Worm (Caenorhabditis elegans) whole organism, L4 larva: Measurements from ENCODE around the gene F35B3.3.

ENCODE experiments used
- T20F7.1 ChIP-seq: fragments of 200-800 bp; sonication (Bioruptor generic); optimal IDR thresholded peaks from 2 replicates; lab custom pipeline; 2018; ENCODE audit warnings: mild to moderate bottlenecking, missing genetic modification characterization, missing compliant biosample characterization
- Y105C5A.15 ChIP-seq: fragments of 200-800 bp; sonication (Bioruptor generic); IDR thresholded peaks from 2 replicates; pipeline ENCODE4 v1.3.6; 2022; ENCODE audit warnings: missing genetic modification characterization, missing compliant biosample characterization
- Y75B8A.6 ChIP-seq: fragments of 200-800 bp; sonication (Bioruptor generic); IDR thresholded peaks from 2 replicates; pipeline ENCODE4 v1.3.6; 2022; ENCODE audit warnings: missing genetic modification reagents, missing genetic modification characterization, missing compliant biosample characterization
- ZK546.5 ChIP-seq, 2 experiments: sonication (generic microtip); optimal IDR thresholded peaks; 2 replicates each; lab custom pipeline; 2017; ENCODE audit warnings: missing biosample characterization in 2 of 2, missing genetic modification characterization in 2 of 2
- ama-1 ChIP-seq: fragments of 150-350 bp; optimal IDR thresholded peaks from 2 replicates; lab custom pipeline; 2014; ENCODE audit warnings: inconsistent platforms, mixed read lengths
- ceh-20 ChIP-seq: fragments of 200-800 bp; sonication (Bioruptor generic); IDR thresholded peaks from 2 replicates; pipeline ENCODE4 v1.3.6; 2022; ENCODE audit warnings: missing genetic modification reagents, missing genetic modification characterization, missing compliant biosample characterization
- ceh-44 ChIP-seq: fragments of 200-800 bp; sonication (Bioruptor generic); IDR thresholded peaks from 2 replicates; pipeline ENCODE4 v1.3.6; 2022; ENCODE audit warnings: missing genetic modification reagents, missing genetic modification characterization, missing compliant biosample characterization
- ces-1 ChIP-seq: fragments of 150-350 bp; sonication (generic microtip); optimal IDR thresholded peaks from 4 replicates; lab custom pipeline; 2014; ENCODE audit warnings: missing biosample characterization, missing genetic modification reagents, missing genetic modification characterization
- daf-16 ChIP-seq, 3 experiments: sonication (generic microtip); optimal IDR thresholded peaks; 2 replicates each; lab custom pipeline; 2016 to 2017; ENCODE audit warnings: missing genetic modification characterization in 3 of 3, missing genetic modification reagents in 3 of 3, mild to moderate bottlenecking in 2 of 3, missing compliant biosample characterization in 2 of 3, missing biosample characterization in 1 of 3, moderate library complexity in 1 of 3
- daf-19 ChIP-seq: fragments of 200-800 bp; sonication (Bioruptor generic); conservative IDR thresholded peaks from 2 replicates; pipeline ENCODE4 v1.3.6; 2022; ENCODE audit warnings: missing genetic modification characterization, missing compliant biosample characterization
- dmd-9 ChIP-seq: fragments of 200-800 bp; sonication (Bioruptor generic); IDR thresholded peaks from 2 replicates; pipeline ENCODE4 v1.3.6; 2022; ENCODE audit warnings: missing genetic modification reagents, missing genetic modification characterization, missing compliant biosample characterization
- dpl-1 ChIP-seq: fragments of 150-350 bp; optimal IDR thresholded peaks from 2 replicates; lab custom pipeline; 2014; ENCODE audit warnings: missing biosample characterization, missing genetic modification reagents, missing genetic modification characterization
- duxl-1 ChIP-seq: sonication (generic microtip); optimal IDR thresholded peaks from 2 replicates; lab custom pipeline; 2016; ENCODE audit warnings: mild to moderate bottlenecking, missing genetic modification characterization, moderate library complexity, missing compliant biosample characterization; ENCODE audit not compliant: poor library complexity
- egl-43 ChIP-seq: fragments of 200-800 bp; sonication (Bioruptor generic); IDR thresholded peaks from 2 replicates; pipeline ENCODE4 v1.3.6; 2022; ENCODE audit warnings: missing genetic modification reagents, missing genetic modification characterization, missing compliant biosample characterization
- hmg-1.1 ChIP-seq: fragments of 200-800 bp; sonication (Bioruptor generic); IDR thresholded peaks from 2 replicates; pipeline ENCODE4 v1.3.6; 2022; ENCODE audit warnings: missing genetic modification reagents, missing genetic modification characterization, missing compliant biosample characterization
- lim-7 ChIP-seq: fragments of 200-800 bp; sonication (Bioruptor generic); IDR thresholded peaks from 2 replicates; pipeline ENCODE4 v1.3.6; 2022; ENCODE audit warnings: missing genetic modification characterization, missing compliant biosample characterization
- lin-13 ChIP-seq: fragments of 150-350 bp; optimal IDR thresholded peaks from 2 replicates; lab custom pipeline; 2014; ENCODE audit warnings: missing biosample characterization, missing genetic modification reagents, missing genetic modification characterization
- lin-38 ChIP-seq: fragments of 200-800 bp; sonication (Bioruptor generic); IDR thresholded peaks from 2 replicates; pipeline ENCODE4 v1.3.6; 2022; ENCODE audit warnings: missing genetic modification reagents, missing genetic modification characterization, missing compliant biosample characterization
- madf-5 ChIP-seq, 2 experiments: fragments of 200-800 bp; sonication (Bioruptor generic); IDR thresholded peaks; 2 replicates each; pipeline ENCODE4 v1.3.6; 2022; ENCODE audit warnings: missing compliant biosample characterization in 2 of 2, missing genetic modification characterization in 2 of 2
- madf-9 ChIP-seq: fragments of 200-800 bp; sonication (Bioruptor generic); conservative IDR thresholded peaks from 2 replicates; pipeline ENCODE4 v1.3.6; 2022; ENCODE audit warnings: missing genetic modification reagents, missing genetic modification characterization, missing compliant biosample characterization
- mdl-1 ChIP-seq, 2 experiments: fragments of 150-350 bp in 1 of 2; sonication (generic microtip) in 1 of 2; optimal IDR thresholded peaks; 2 replicates each; lab custom pipeline; 2014 to 2017; ENCODE audit warnings: missing biosample characterization in 2 of 2, missing genetic modification characterization in 2 of 2
- mep-1 ChIP-seq: fragments of 150-350 bp; sonication (generic microtip); optimal IDR thresholded peaks from 3 replicates; lab custom pipeline; 2014; ENCODE audit warnings: missing biosample characterization, missing genetic modification characterization
- mxl-3 ChIP-seq: fragments of 200-800 bp; sonication (Bioruptor generic); optimal IDR thresholded peaks from 2 replicates; lab custom pipeline; 2018; ENCODE audit warnings: mild to moderate bottlenecking, missing genetic modification characterization, missing compliant biosample characterization
- nhr-10 ChIP-seq: fragments of 150-350 bp; optimal IDR thresholded peaks from 2 replicates; lab custom pipeline; 2014; ENCODE audit warnings: missing biosample characterization, missing genetic modification characterization
- nhr-102 ChIP-seq: sonication (generic microtip); optimal IDR thresholded peaks from 2 replicates; lab custom pipeline; 2016; ENCODE audit warnings: mild to moderate bottlenecking, missing genetic modification characterization, moderate library complexity, missing compliant biosample characterization
- nhr-77 ChIP-seq: fragments of 150-350 bp; optimal IDR thresholded peaks from 2 replicates; lab custom pipeline; 2014; ENCODE audit warnings: missing biosample characterization, missing genetic modification characterization
- pha-4 ChIP-seq, 2 experiments: fragments of 150-350 bp in 1 of 2; fragments of 200-800 bp in 1 of 2; sonication (Bioruptor generic) in 1 of 2; IDR thresholded peaks in 1 of 2; optimal IDR thresholded peaks in 1 of 2; 2 replicates each; pipeline versions ENCODE4 v1.3.6 to Lab custom; 2014 to 2022; ENCODE audit warnings: missing genetic modification characterization in 2 of 2, missing genetic modification reagents in 2 of 2, missing biosample characterization in 1 of 2, missing compliant biosample characterization in 1 of 2
- pqm-1 ChIP-seq: sonication (generic microtip); optimal IDR thresholded peaks from 2 replicates; lab custom pipeline; 2017; ENCODE audit warnings: missing biosample characterization, missing genetic modification characterization
- rbr-2 ChIP-seq: sonication (generic microtip); optimal IDR thresholded peaks from 2 replicates; lab custom pipeline; 2016; ENCODE audit warnings: missing genotype, missing genetic modification characterization, missing compliant biosample characterization
- set-16 ChIP-seq: fragments of 200-800 bp; sonication (Bioruptor generic); IDR thresholded peaks from 2 replicates; pipeline ENCODE4 v1.3.6; 2022; ENCODE audit warnings: missing genetic modification reagents, missing genetic modification characterization, missing compliant biosample characterization
- skn-1 ChIP-seq: fragments of 150-350 bp; optimal IDR thresholded peaks from 2 replicates; lab custom pipeline; 2014; ENCODE audit warnings: missing biosample characterization, missing genetic modification characterization
- snpc-4 ChIP-seq: fragments of 150-350 bp; optimal IDR thresholded peaks from 2 replicates; lab custom pipeline; 2014; ENCODE audit warnings: missing biosample characterization, missing genetic modification characterization
- unc-39 ChIP-seq: sonication (generic microtip); optimal IDR thresholded peaks from 2 replicates; lab custom pipeline; 2017; ENCODE audit warnings: missing biosample characterization, missing genetic modification characterization
- unc-62 ChIP-seq, 3 experiments: fragments of 150-350 bp in 1 of 3; sonication (generic microtip); optimal IDR thresholded peaks in 2 of 3; peaks in 1 of 3; 1 replicate in 1 of 3; 2 replicates in 2 of 3; lab custom pipeline; 2014 to 2017; ENCODE audit warnings: missing biosample characterization in 3 of 3, missing genetic modification characterization in 3 of 3, missing genetic modification reagents in 3 of 3, missing genotype in 1 of 3
- zfp-2 ChIP-seq: sonication (generic microtip); optimal IDR thresholded peaks from 2 replicates; lab custom pipeline; 2016; ENCODE audit warnings: mild to moderate bottlenecking, missing genetic modification characterization, missing compliant biosample characterization
- zip-11 ChIP-seq: fragments of 200-800 bp; sonication (Bioruptor generic); IDR thresholded peaks from 2 replicates; pipeline ENCODE4 v1.3.6; 2022; ENCODE audit warnings: missing genetic modification characterization, missing compliant biosample characterization
- ztf-11 ChIP-seq: fragments of 150-350 bp; optimal IDR thresholded peaks from 2 replicates; lab custom pipeline; 2014; ENCODE audit warnings: missing biosample characterization, missing genetic modification characterization

F35B3.3 gene

ce11 chrX:16978308-16978707, 35.0 kb upstream of the F35B3.3 start, which contains the start of gene mbl-1:
TSS of gene mbl-1 (plus strand) at chrX:16978608.
- no peak for TF ChIP-seq mdl-1 (tag; optimal IDR thresholded peaks at IDR 0.05; lab: Kevin White, UChicago)
- TF ChIP-seq ama-1 (lab: Kevin White, UChicago), result no peak
- TF ChIP-seq unc-62 (GFP tag; optimal IDR thresholded peaks at IDR 0.05 in 1 of 2; lab: Kevin White, UChicago), result peak in 1 of 2 experiments; percentile 85
- TF ChIP-seq unc-62 (tag; optimal IDR thresholded peaks at IDR 0.05; lab: Kevin White, UChicago), result no peak
- TF ChIP-seq nhr-10 (tag; lab: Kevin White, UChicago), result no peak
- TF ChIP-seq skn-1 (tag; lab: Kevin White, UChicago), result no peak
- TF ChIP-seq duxl-1 (tag; lab: Kevin White, UChicago), result no peak

ce11 chrX:16988367-16988766, 24.9 kb upstream of the F35B3.3 start:
- TF ChIP-seq unc-62 (GFP tag; optimal IDR thresholded peaks at IDR 0.05 in 1 of 2; lab: Kevin White, UChicago), result peak in 1 of 2 experiments; percentile 48
- no peak for TF ChIP-seq unc-62 (tag; optimal IDR thresholded peaks at IDR 0.05; lab: Kevin White, UChicago)
- no peak for TF ChIP-seq lin-38

- TF ChIP-seq lin-13 (GFP tag; lab: Kevin White, UChicago) (no peak), duxl-1 (tag; lab: Kevin White, UChicago) (no peak), Y105C5A.15 (GFP tag; lab: Robert Waterston, UW) (no peak), T20F7.1 (GFP tag; lab: Kevin White, UChicago) (no peak), ces-1 (GFP tag; lab: Kevin White, UChicago) (peak; percentile 47), pha-4 (GFP tag; IDR thresholded peaks at IDR 0.05; lab: Robert Waterston, UW) (no peak), pha-4 (tag; optimal IDR thresholded peaks at IDR 0.05; lab: Kevin White, UChicago) (no peak), ceh-44 (GFP tag; lab: Robert Waterston, UW) (no peak), zfp-2 (tag; lab: Kevin White, UChicago) (no peak), Y75B8A.6 (GFP tag; lab: Robert Waterston, UW) (no peak), dmd-9 (GFP tag; lab: Robert Waterston, UW) (no peak), mep-1 (tag; lab: Kevin White, UChicago) (peak; percentile 21), rbr-2 (tag; lab: Kevin White, UChicago) (no peak)
Measured at ce11 chrX:16991437-16991836, 21.8 kb upstream of the F35B3.3 start.

ce11 chrX:16993524-16993923, 19.7 kb upstream of the F35B3.3 start:
- TF ChIP-seq madf-9 (GFP tag; lab: Robert Waterston, UW) (no peak), dpl-1 (no peak), nhr-77 (tag; lab: Kevin White, UChicago) (no peak), ceh-20 (GFP tag; lab: Robert Waterston, UW) (no peak), madf-5 (GFP tag; IDR thresholded peaks at IDR 0.05; lab: Robert Waterston, UW) (no peak)

DNA sequence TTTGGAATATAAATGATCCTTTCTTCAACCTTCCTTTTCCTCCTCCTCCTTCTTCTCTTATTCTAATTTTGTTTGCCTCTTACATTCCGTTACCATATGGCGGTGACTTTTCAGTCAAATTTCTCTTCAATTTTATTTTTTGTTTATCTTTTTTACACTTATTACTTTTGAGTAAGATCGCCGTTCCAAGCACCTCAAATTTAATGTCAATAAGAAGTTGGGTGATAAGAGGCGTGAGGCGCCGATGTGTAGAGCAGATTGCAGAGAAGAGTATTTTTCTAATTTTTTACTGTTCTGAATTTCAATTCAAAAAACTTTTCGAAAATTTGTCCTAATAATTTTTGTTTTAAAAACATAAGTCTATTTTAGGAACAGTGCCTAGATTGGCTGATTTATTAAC, 18.8 kb upstream of the F35B3.3 start:
- peak; percentile 17 for TF ChIP-seq pqm-1
- TF ChIP-seq daf-16 (GFP tag; optimal IDR thresholded peaks at IDR 0.05; lab: Kevin White, UChicago), result no peak
- peak; percentile 87 for TF ChIP-seq daf-16 (tag; optimal IDR thresholded peaks at IDR 0.05; lab: Kevin White, UChicago)
- TF ChIP-seq nhr-102 (tag; lab: Kevin White, UChicago), result no peak
- TF ChIP-seq, all 104 proteins: peak for 2

- no peak for TF ChIP-seq Y105C5A.15 (GFP tag; lab: Robert Waterston, UW)
- no peak for TF ChIP-seq ztf-11
- TF ChIP-seq mxl-3 (GFP tag; lab: Kevin White, UChicago), result peak; percentile 34
- TF ChIP-seq ZK546.5 (tag; optimal IDR thresholded peaks at IDR 0.05; lab: Kevin White, UChicago), result no peak
- TF ChIP-seq unc-62 (GFP tag; optimal IDR thresholded peaks at IDR 0.05 in 1 of 2; lab: Kevin White, UChicago), result peak in 1 of 2 experiments; percentile 81
- no peak for TF ChIP-seq unc-62 (tag; optimal IDR thresholded peaks at IDR 0.05; lab: Kevin White, UChicago)
- TF ChIP-seq unc-39, result no peak
- TF ChIP-seq zip-11 (GFP tag; lab: Robert Waterston, UW), result no peak
- TF ChIP-seq hmg-1.1 (GFP tag; lab: Robert Waterston, UW), result 0 out of 2 replicates have a peak, but pooled peaks have one; percentile 16
- TF ChIP-seq daf-19, result no peak
- no peak for TF ChIP-seq madf-5 (GFP tag; IDR thresholded peaks at IDR 0.05; lab: Robert Waterston, UW)
- TF ChIP-seq set-16 (GFP tag; lab: Robert Waterston, UW), result no peak
- no peak for TF ChIP-seq pha-4 (GFP tag; IDR thresholded peaks at IDR 0.05; lab: Robert Waterston, UW)
- TF ChIP-seq pha-4 (tag; optimal IDR thresholded peaks at IDR 0.05; lab: Kevin White, UChicago), result no peak
- TF ChIP-seq egl-43 (GFP tag; lab: Robert Waterston, UW), result no peak
- no peak for TF ChIP-seq Y75B8A.6 (GFP tag; lab: Robert Waterston, UW)
- no peak for TF ChIP-seq lim-7 (GFP tag; lab: Robert Waterston, UW)
- no peak for TF ChIP-seq snpc-4
- no peak for TF ChIP-seq ceh-20 (GFP tag; lab: Robert Waterston, UW)
Measured at ce11 chrX:16995149-16995885, 17.9 kb upstream of the F35B3.3 start.
